Worm (Caenorhabditis elegans): ENCODE measurements around the gene cyp-33C4.

- TF ChIP-seq Y67H2A.10 (GFP tag; conservative IDR thresholded peaks at IDR 0.05) (no peak), egrh-3 (GFP tag; IDR thresholded peaks at IDR 0.05) (no peak), nfyb-1 (GFP tag; IDR thresholded peaks at IDR 0.05) (no peak), ets-4 (GFP tag; optimal IDR thresholded peaks at IDR 0.05) (no peak), nhr-179 (tag; optimal IDR thresholded peaks at IDR 0.05) (no peak), mcd-1 (GFP tag; IDR thresholded peaks at IDR 0.05) (no peak), lsy-27 (tag; optimal IDR thresholded peaks at IDR 0.05; ENCODE audit: borderline replicate concordance, insufficient read depth) (no peak), lin-26 (GFP tag; IDR thresholded peaks at IDR 0.05) (no peak)
Observed at ce11 chrV:2271750-2272149, 35.8 kb downstream of the cyp-33C4 start, which contains the start of gene Y5H2A.1.
